Worm (Caenorhabditis elegans): ENCODE measurements around the gene akap-1.

DNA sequence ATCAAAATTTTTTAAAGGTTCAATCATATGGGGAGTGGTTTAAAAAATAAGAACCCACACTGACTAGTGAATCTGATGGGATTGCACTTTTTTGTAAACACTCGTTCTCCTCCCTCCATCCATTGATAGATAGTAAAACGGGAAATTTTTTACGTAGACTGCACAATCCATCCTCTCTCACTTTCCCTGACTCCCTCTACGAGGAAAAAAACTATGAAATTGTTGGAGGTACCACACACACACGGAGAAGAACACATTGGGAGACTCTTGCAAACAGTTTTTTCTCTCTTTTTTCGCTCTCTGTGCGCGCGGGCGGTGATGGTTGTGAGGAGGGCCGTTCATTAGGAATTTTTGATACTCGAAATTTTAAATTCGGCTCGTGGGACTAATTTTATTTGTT is 2.2 kb downstream of the akap-1 start:
- no peak for TF ChIP-seq med-1 (GFP tag; optimal IDR thresholded peaks at IDR 0.05; ENCODE audit: insufficient read depth)
- no peak for TF ChIP-seq tab-1 (GFP tag; IDR thresholded peaks at IDR 0.05)
- TF ChIP-seq cog-1 (tag; optimal IDR thresholded peaks at IDR 0.05): no peak
- TF ChIP-seq ztf-23 (GFP tag; IDR thresholded peaks at IDR 0.05): no peak
- TF ChIP-seq ref-1 (GFP tag; conservative IDR thresholded peaks at IDR 0.05): no peak
- TF ChIP-seq T22C8.4 (GFP tag; IDR thresholded peaks at IDR 0.05): no peak
- no peak for TF ChIP-seq ztf-29 (GFP tag; IDR thresholded peaks at IDR 0.05)
- no peak for TF ChIP-seq flt-1 (GFP tag; IDR thresholded peaks at IDR 0.05)
- TF ChIP-seq klf-2 (GFP tag; conservative IDR thresholded peaks at IDR 0.05): no peak

All from whole organism, midembryonic.